Worm (Caenorhabditis elegans): ENCODE results near the gene srh-55.

- TF ChIP-seq elt-2 (tag; optimal IDR thresholded peaks at IDR 0.05), result no peak
- TF ChIP-seq lin-11 (tag; optimal IDR thresholded peaks at IDR 0.05), result no peak
- no peak for TF ChIP-seq ceh-31 (tag; optimal IDR thresholded peaks at IDR 0.05)
- TF ChIP-seq dve-1 (tag; optimal IDR thresholded peaks at IDR 0.05), result no peak
Observed at ce11 chrV:15127413-15127812, 26.0 kb upstream of the srh-55 start, which contains the start of gene srj-27.
